Fruit fly (Drosophila melanogaster): ENCODE measurements around the gene Pect.

DNA sequence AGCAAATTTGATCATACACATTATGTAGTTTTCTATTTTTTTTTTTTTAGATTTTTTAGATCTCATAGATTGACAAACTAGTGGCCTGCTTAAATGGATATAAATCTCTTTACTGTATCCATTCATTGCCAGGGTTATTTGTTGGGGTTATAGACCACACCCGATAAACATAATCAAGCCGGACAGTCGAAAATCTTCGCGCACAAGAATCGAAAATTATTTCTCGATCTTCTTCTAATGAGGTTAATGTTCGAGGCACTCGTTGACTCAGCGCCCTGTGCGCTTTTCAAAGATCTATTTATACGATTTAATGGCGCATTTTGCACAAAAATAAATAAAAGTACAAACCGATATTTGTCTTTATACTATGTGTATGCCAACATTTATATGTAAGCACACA is 56.1 kb downstream of the Pect start, which contains the start of gene CG31730:
- TF ChIP-seq CG5204 (GFP tag; optimal IDR thresholded peaks at IDR 0.05) (no peak), toe (GFP tag; optimal IDR thresholded peaks at IDR 0.05) (no peak), Crg-1 (GFP tag; optimal IDR thresholded peaks at IDR 0.05) (no peak), CG11617 (GFP tag; optimal IDR thresholded peaks at IDR 0.05) (no peak), cic (GFP tag; optimal IDR thresholded peaks at IDR 0.05) (no peak), CG7101 (tag; optimal IDR thresholded peaks at IDR 0.05) (no peak), bab1 (GFP tag; optimal IDR thresholded peaks at IDR 0.05) (no peak), CG33017 (tag; optimal IDR thresholded peaks at IDR 0.05) (no peak), Clk (GFP tag; optimal IDR thresholded peaks at IDR 0.05) (no peak)

Data from whole organism, adult.